Worm (Caenorhabditis elegans) whole organism, L2 larva: ENCODE results near the gene srx-5.

Experiments
- C34F6.9 ChIP-seq: fragments of 150-350 bp; optimal IDR thresholded peaks from 2 replicates; lab custom pipeline; 2014; ENCODE audit warnings: missing biosample characterization, missing genetic modification characterization
- F13H6.1 ChIP-seq: sonication (generic microtip); optimal IDR thresholded peaks from 2 replicates; lab custom pipeline; 2016; ENCODE audit warnings: missing genetic modification characterization, missing compliant biosample characterization
- R02D3.7 ChIP-seq: fragments of 150-350 bp; optimal IDR thresholded peaks from 2 replicates; lab custom pipeline; 2014; ENCODE audit warnings: missing biosample characterization, missing genetic modification characterization
- Y55F3AM.14 ChIP-seq: fragments of 200-800 bp; sonication (Bioruptor generic); optimal IDR thresholded peaks from 2 replicates; lab custom pipeline; 2018; ENCODE audit warnings: mild to moderate bottlenecking, missing genetic modification characterization, missing compliant biosample characterization
- ZK546.5 ChIP-seq: sonication (generic microtip); optimal IDR thresholded peaks from 2 replicates; lab custom pipeline; 2017; ENCODE audit warnings: missing biosample characterization, missing genetic modification characterization
- alr-1 ChIP-seq: fragments of 150-350 bp; optimal IDR thresholded peaks from 2 replicates; lab custom pipeline; 2014; ENCODE audit warnings: missing biosample characterization, missing genetic modification characterization
- aly-2 ChIP-seq: fragments of 150-350 bp; optimal IDR thresholded peaks from 2 replicates; lab custom pipeline; 2014; ENCODE audit warnings: missing biosample characterization, missing genetic modification characterization
- ama-1 ChIP-seq: fragments of 150-350 bp; optimal IDR thresholded peaks from 2 replicates; lab custom pipeline; 2018; ENCODE audit warnings: inconsistent platforms
- blmp-1 ChIP-seq: sonication (generic microtip); optimal IDR thresholded peaks from 2 replicates; lab custom pipeline; 2017; ENCODE audit warnings: missing genetic modification characterization, mild to moderate bottlenecking, missing compliant biosample characterization, antibody characterized with exemption, moderate library complexity; ENCODE audit not compliant: insufficient read depth
- ceh-16 ChIP-seq: fragments of 150-350 bp; optimal IDR thresholded peaks from 2 replicates; lab custom pipeline; 2014; ENCODE audit warnings: missing biosample characterization, missing genetic modification characterization
- ceh-82 ChIP-seq: fragments of 150-350 bp; optimal IDR thresholded peaks from 2 replicates; lab custom pipeline; 2014; ENCODE audit warnings: missing biosample characterization, missing genetic modification characterization
- crh-2 ChIP-seq: sonication (generic microtip); optimal IDR thresholded peaks from 2 replicates; lab custom pipeline; 2017; ENCODE audit warnings: missing biosample characterization, missing genetic modification characterization
- egl-27 ChIP-seq: sonication (generic microtip); optimal IDR thresholded peaks from 3 replicates; lab custom pipeline; 2017; ENCODE audit warnings: missing biosample characterization, missing genetic modification reagents, missing genetic modification characterization
- elt-1 ChIP-seq: fragments of 150-350 bp; optimal IDR thresholded peaks from 2 replicates; lab custom pipeline; 2014; ENCODE audit warnings: missing biosample characterization, missing genetic modification characterization
- elt-3 ChIP-seq: sonication (generic microtip); optimal IDR thresholded peaks from 2 replicates; lab custom pipeline; 2017; ENCODE audit warnings: missing biosample characterization, missing genetic modification characterization
- fos-1 ChIP-seq: fragments of 150-350 bp; optimal IDR thresholded peaks from 2 replicates; lab custom pipeline; 2014; ENCODE audit warnings: missing biosample characterization, missing genetic modification characterization
- gmeb-1 ChIP-seq: fragments of 150-350 bp; optimal IDR thresholded peaks from 2 replicates; lab custom pipeline; 2014; ENCODE audit warnings: missing biosample characterization, missing genetic modification characterization
- lin-11 ChIP-seq: fragments of 150-350 bp; sonication (generic microtip); optimal IDR thresholded peaks from 2 replicates; lab custom pipeline; 2014; ENCODE audit warnings: missing biosample characterization, missing genetic modification characterization, inconsistent platforms, mixed read lengths
- lin-13 ChIP-seq: fragments of 150-350 bp; optimal IDR thresholded peaks from 2 replicates; lab custom pipeline; 2014; ENCODE audit warnings: missing biosample characterization, missing genetic modification reagents, missing genetic modification characterization
- lsy-2 ChIP-seq, 2 experiments: fragments of 150-350 bp in 1 of 2; sonication (generic microtip) in 1 of 2; optimal IDR thresholded peaks; 2 replicates each; lab custom pipeline; 2014 to 2017; ENCODE audit warnings: missing biosample characterization in 2 of 2, missing genetic modification characterization in 2 of 2
- mab-5 ChIP-seq: fragments of 150-350 bp; optimal IDR thresholded peaks from 2 replicates; lab custom pipeline; 2014; ENCODE audit warnings: missing biosample characterization, missing genetic modification characterization
- mbf-1 ChIP-seq: sonication (generic microtip); optimal IDR thresholded peaks from 2 replicates; lab custom pipeline; 2017; ENCODE audit warnings: missing biosample characterization, missing genetic modification characterization
- mdl-1 ChIP-seq, 2 experiments: fragments of 150-350 bp in 1 of 2; sonication (generic microtip) in 1 of 2; optimal IDR thresholded peaks; 2 replicates each; lab custom pipeline; 2017; ENCODE audit warnings: missing biosample characterization in 2 of 2, missing genetic modification characterization in 2 of 2
- nhr-10 ChIP-seq: sonication (generic microtip); optimal IDR thresholded peaks from 2 replicates; lab custom pipeline; 2017; ENCODE audit warnings: missing biosample characterization, missing genetic modification characterization
- nhr-12 ChIP-seq: fragments of 150-350 bp; optimal IDR thresholded peaks from 2 replicates; lab custom pipeline; 2014; ENCODE audit warnings: missing biosample characterization, missing genetic modification characterization
- nhr-129 ChIP-seq: fragments of 150-350 bp; optimal IDR thresholded peaks from 2 replicates; lab custom pipeline; 2014; ENCODE audit warnings: missing biosample characterization, missing genetic modification characterization
- nhr-21 ChIP-seq: fragments of 150-350 bp; optimal IDR thresholded peaks from 2 replicates; lab custom pipeline; 2014; ENCODE audit warnings: missing biosample characterization, missing genetic modification characterization
- nhr-23 ChIP-seq: fragments of 150-350 bp; optimal IDR thresholded peaks from 2 replicates; lab custom pipeline; 2014; ENCODE audit warnings: missing biosample characterization, missing genetic modification reagents, missing genetic modification characterization
- nhr-237 ChIP-seq: fragments of 150-350 bp; optimal IDR thresholded peaks from 2 replicates; lab custom pipeline; 2014; ENCODE audit warnings: missing biosample characterization, missing genetic modification characterization
- nhr-25 ChIP-seq: fragments of 150-350 bp; sonication (generic microtip); optimal IDR thresholded peaks from 3 replicates; lab custom pipeline; 2014; ENCODE audit warnings: missing biosample characterization, missing genetic modification characterization
- nhr-6 ChIP-seq: fragments of 150-350 bp; optimal IDR thresholded peaks from 2 replicates; lab custom pipeline; 2014; ENCODE audit warnings: missing biosample characterization, missing genetic modification characterization
- nhr-77 ChIP-seq: fragments of 150-350 bp; optimal IDR thresholded peaks from 2 replicates; lab custom pipeline; 2014; ENCODE audit warnings: missing biosample characterization, missing genetic modification characterization
- peb-1 ChIP-seq: fragments of 150-350 bp; optimal IDR thresholded peaks from 2 replicates; lab custom pipeline; 2014; ENCODE audit warnings: missing biosample characterization, missing genetic modification characterization
- sem-4 ChIP-seq: fragments of 150-350 bp; optimal IDR thresholded peaks from 2 replicates; lab custom pipeline; 2014; ENCODE audit warnings: missing biosample characterization, missing genetic modification reagents, missing genetic modification characterization
- skn-1 ChIP-seq: sonication (generic microtip); optimal IDR thresholded peaks from 2 replicates; lab custom pipeline; 2017; ENCODE audit warnings: missing biosample characterization, missing genetic modification characterization
- sma-3 ChIP-seq: sonication (generic microtip); optimal IDR thresholded peaks from 2 replicates; lab custom pipeline; 2016; ENCODE audit warnings: missing genetic modification reagents, missing genetic modification characterization, missing compliant biosample characterization
- sma-9 ChIP-seq, 2 experiments: fragments of 150-350 bp in 1 of 2; sonication (generic microtip) in 1 of 2; optimal IDR thresholded peaks; 2 replicates each; lab custom pipeline; 2014 to 2016; ENCODE audit warnings: missing genetic modification characterization in 2 of 2, mild to moderate bottlenecking in 1 of 2, missing biosample characterization in 1 of 2, missing compliant biosample characterization in 1 of 2, missing genetic modification reagents in 1 of 2, moderate library complexity in 1 of 2
- snpc-4 ChIP-seq: fragments of 150-350 bp; optimal IDR thresholded peaks from 2 replicates; lab custom pipeline; 2014; ENCODE audit warnings: missing biosample characterization, missing genetic modification characterization
- unc-39 ChIP-seq: fragments of 150-350 bp; optimal IDR thresholded peaks from 2 replicates; lab custom pipeline; 2014; ENCODE audit warnings: missing biosample characterization, missing genetic modification characterization
- unc-55 ChIP-seq: fragments of 150-350 bp; sonication (generic microtip); optimal IDR thresholded peaks from 3 replicates; lab custom pipeline; 2014; ENCODE audit warnings: missing biosample characterization, missing genetic modification reagents, missing genetic modification characterization
- unc-62 ChIP-seq: fragments of 150-350 bp; optimal IDR thresholded peaks from 2 replicates; lab custom pipeline; 2014; ENCODE audit warnings: missing biosample characterization, missing genetic modification reagents, missing genetic modification characterization
- zag-1 ChIP-seq: fragments of 150-350 bp; optimal IDR thresholded peaks from 2 replicates; lab custom pipeline; 2014; ENCODE audit warnings: missing biosample characterization, missing genetic modification characterization
- ztf-1 ChIP-seq: fragments of 200-800 bp; sonication (Bioruptor generic); conservative IDR thresholded peaks from 2 replicates; pipeline ENCODE4 v1.3.6; 2022; ENCODE audit warnings: missing genetic modification characterization, missing compliant biosample characterization
- ztf-11 ChIP-seq: sonication (generic microtip); optimal IDR thresholded peaks from 2 replicates; lab custom pipeline; 2017; ENCODE audit warnings: missing biosample characterization, missing genetic modification characterization
- ztf-4 ChIP-seq: fragments of 150-350 bp; optimal IDR thresholded peaks from 2 replicates; lab custom pipeline; 2014; ENCODE audit warnings: missing biosample characterization, missing genetic modification characterization

The srx-5 gene

ce11 chrV:726573-727483 lies 26.9 kb downstream of the srx-5 start (continued):
- TF ChIP-seq unc-39 (tag; lab: Kevin White, UChicago) = no peak
- TF ChIP-seq Y55F3AM.14 (GFP tag; lab: Kevin White, UChicago) = no peak
- no peak for TF ChIP-seq elt-1 (tag; lab: Kevin White, UChicago)
- no peak for TF ChIP-seq ztf-11 (tag; lab: Kevin White, UChicago)
- TF ChIP-seq skn-1 (tag; lab: Kevin White, UChicago) = no peak
- peak; percentile 76 for TF ChIP-seq ama-1 (lab: Kevin White, UChicago)
- TF ChIP-seq sma-3 (GFP tag; lab: Kevin White, UChicago) = no peak
- TF ChIP-seq nhr-23 (tag; lab: Kevin White, UChicago) = no peak
- TF ChIP-seq ztf-4 (tag; lab: Kevin White, UChicago) = no peak
- no peak for TF ChIP-seq ztf-1 (GFP tag; lab: Robert Waterston, UW)
- TF ChIP-seq peb-1 (tag; lab: Kevin White, UChicago) = no peak
- no peak for TF ChIP-seq nhr-77 (tag; lab: Kevin White, UChicago)
- no peak for TF ChIP-seq sem-4 (tag; lab: Kevin White, UChicago)
- TF ChIP-seq aly-2 (tag; lab: Kevin White, UChicago) = no peak
- peak; percentile 38 for TF ChIP-seq lin-11 (tag; lab: Kevin White, UChicago)

- TF ChIP-seq lsy-2 (tag; optimal IDR thresholded peaks at IDR 0.05; lab: Kevin White, UChicago) = peak; percentile 4 to 54
- TF ChIP-seq unc-55 = no peak
- TF ChIP-seq F13H6.1 = peak; percentile 83
- TF ChIP-seq ztf-1 (GFP tag; lab: Robert Waterston, UW) = 0 out of 2 replicates have a peak, but pooled peaks have one; percentile 14
- no peak for TF ChIP-seq nhr-23 (tag; lab: Kevin White, UChicago)
- TF ChIP-seq egl-27 (tag; lab: Kevin White, UChicago) = no peak
- TF ChIP-seq lin-11 (tag; lab: Kevin White, UChicago) = peak; percentile 42
- no peak for TF ChIP-seq skn-1 (tag; lab: Kevin White, UChicago)
- peak; percentile 22 for TF ChIP-seq blmp-1 (tag; lab: Kevin White, UChicago)
- no peak for TF ChIP-seq snpc-4 (tag; lab: Kevin White, UChicago)
- TF ChIP-seq mbf-1 (tag; lab: Kevin White, UChicago) = no peak
- TF ChIP-seq unc-62 = peak; percentile 28
- TF ChIP-seq nhr-21 (tag; lab: Kevin White, UChicago) = peak; percentile 54
- peak; percentile 81 for TF ChIP-seq Y55F3AM.14 (GFP tag; lab: Kevin White, UChicago)
- no peak for TF ChIP-seq nhr-12 (tag; lab: Kevin White, UChicago)
- no peak for TF ChIP-seq zag-1 (tag; lab: Kevin White, UChicago)
- TF ChIP-seq ZK546.5 = no peak
- TF ChIP-seq sma-9 (GFP tag; optimal IDR thresholded peaks at IDR 0.05; lab: Kevin White, UChicago) = peak; percentile 84
- TF ChIP-seq sma-9 (tag; optimal IDR thresholded peaks at IDR 0.05; lab: Kevin White, UChicago) = no peak
- no peak for TF ChIP-seq peb-1 (tag; lab: Kevin White, UChicago)
- peak; percentile 19 for TF ChIP-seq nhr-10 (tag; lab: Kevin White, UChicago)
- no peak for TF ChIP-seq nhr-237 (tag; lab: Kevin White, UChicago)
- TF ChIP-seq gmeb-1 (tag; lab: Kevin White, UChicago) = peak; percentile 21
- TF ChIP-seq elt-3 (tag; lab: Kevin White, UChicago) = no peak
- peak; percentile 22 for TF ChIP-seq fos-1 (tag; lab: Kevin White, UChicago)
- peak in 1 of 2 experiments; percentile 21 for TF ChIP-seq mdl-1 (tag; optimal IDR thresholded peaks at IDR 0.05; lab: Kevin White, UChicago)
- TF ChIP-seq mab-5 = peak; percentile 34
- peak; percentile 66 for TF ChIP-seq sma-3 (GFP tag; lab: Kevin White, UChicago)
- peak; percentile 68 for TF ChIP-seq crh-2 (tag; lab: Kevin White, UChicago)
- no peak for TF ChIP-seq aly-2 (tag; lab: Kevin White, UChicago)
- TF ChIP-seq ceh-16 (tag; lab: Kevin White, UChicago) = no peak
- TF ChIP-seq ceh-82 (tag; lab: Kevin White, UChicago) = no peak
- no peak for TF ChIP-seq R02D3.7 (tag; lab: Kevin White, UChicago)
- TF ChIP-seq C34F6.9 (tag; lab: Kevin White, UChicago) = no peak
- TF ChIP-seq ztf-4 (tag; lab: Kevin White, UChicago) = peak; percentile 65
- TF ChIP-seq nhr-25 (tag; lab: Kevin White, UChicago) = peak; percentile 12
- peak; percentile 48 for TF ChIP-seq lin-13 (GFP tag; lab: Kevin White, UChicago)
- TF ChIP-seq alr-1 = no peak
- no peak for TF ChIP-seq ztf-11 (tag; lab: Kevin White, UChicago)
- no peak for TF ChIP-seq elt-1 (tag; lab: Kevin White, UChicago)
- peak; percentile 96 for TF ChIP-seq ama-1 (lab: Kevin White, UChicago)
- TF ChIP-seq sem-4 (tag; lab: Kevin White, UChicago) = peak; percentile 10
- TF ChIP-seq nhr-6 (tag; lab: Kevin White, UChicago) = peak; percentile 10
- peak; percentile 78 for TF ChIP-seq nhr-129 (tag; lab: Kevin White, UChicago)
These were observed 27.8 kb downstream of the srx-5 start, which contains the start of the genes icl-1 and srh-2 for ce11 chrV:727484-728351. TSS of gene icl-1 (minus strand) at chrV:728004. TSS of gene srh-2 (plus strand) at chrV:728301.
